Worm (Caenorhabditis elegans) whole organism, L4 larva: ENCODE results near the gene K01G5.10.
A peak's percentile ranks its signal among the peaks of the same experiment; 100 is the strongest.

Experiments
- F10B5.3 ChIP-seq: sonication (generic microtip); optimal IDR thresholded peaks from 2 replicates; lab custom pipeline; 2016; ENCODE audit warnings: mild to moderate bottlenecking, missing genetic modification characterization, missing compliant biosample characterization
- F26F4.8 ChIP-seq: fragments of 200-800 bp; sonication (Bioruptor generic); conservative IDR thresholded peaks from 2 replicates; pipeline ENCODE4 v1.3.6; 2022; ENCODE audit warnings: missing genetic modification characterization, missing compliant biosample characterization
- F37D6.2 ChIP-seq: sonication (generic microtip); optimal IDR thresholded peaks from 2 replicates; lab custom pipeline; 2016; ENCODE audit warnings: mild to moderate bottlenecking, missing genetic modification characterization, missing compliant biosample characterization
- F44E2.7 ChIP-seq: fragments of 200-800 bp; sonication (Bioruptor generic); IDR thresholded peaks from 2 replicates; pipeline ENCODE4 v2.1.2; 2022; ENCODE audit warnings: missing genetic modification characterization, missing compliant biosample characterization
- R02D3.7 ChIP-seq: fragments of 150-350 bp; sonication (generic microtip); optimal IDR thresholded peaks from 3 replicates; lab custom pipeline; 2014; ENCODE audit warnings: missing biosample characterization, missing genetic modification characterization
- T20F7.1 ChIP-seq: fragments of 200-800 bp; sonication (Bioruptor generic); optimal IDR thresholded peaks from 2 replicates; lab custom pipeline; 2018; ENCODE audit warnings: mild to moderate bottlenecking, missing genetic modification characterization, missing compliant biosample characterization
- ZK546.5 ChIP-seq, 2 experiments: sonication (generic microtip); optimal IDR thresholded peaks; 2 replicates each; lab custom pipeline; 2017; ENCODE audit warnings: missing biosample characterization in 2 of 2, missing genetic modification characterization in 2 of 2
- aha-1 ChIP-seq: fragments of 150-350 bp; peaks from one replicate; lab custom pipeline; 2014; ENCODE audit warnings: missing biosample characterization, missing genetic modification characterization
- aly-2 ChIP-seq: sonication (generic microtip); optimal IDR thresholded peaks from 2 replicates; lab custom pipeline; 2018; ENCODE audit warnings: missing biosample characterization, missing genetic modification characterization
- attf-4 ChIP-seq: sonication (generic microtip); optimal IDR thresholded peaks from 3 replicates; lab custom pipeline; 2017; ENCODE audit warnings: missing biosample characterization, missing genetic modification characterization
- ceh-32 ChIP-seq: sonication (generic microtip); optimal IDR thresholded peaks from 2 replicates; lab custom pipeline; 2016; ENCODE audit warnings: mild to moderate bottlenecking, missing genetic modification characterization, missing compliant biosample characterization; ENCODE audit not compliant: poor library complexity
- ceh-62 ChIP-seq: sonication (generic microtip); optimal IDR thresholded peaks from 2 replicates; lab custom pipeline; 2017; ENCODE audit warnings: missing biosample characterization, missing genetic modification characterization
- cey-2 ChIP-seq: sonication (generic microtip); optimal IDR thresholded peaks from 3 replicates; lab custom pipeline; 2017; ENCODE audit warnings: missing genetic modification characterization, mild to moderate bottlenecking, missing compliant biosample characterization, antibody characterized with exemption, borderline replicate concordance; ENCODE audit not compliant: insufficient read depth
- daf-12 ChIP-seq: fragments of 150-350 bp; optimal IDR thresholded peaks from 2 replicates; lab custom pipeline; 2014; ENCODE audit warnings: missing biosample characterization, missing genetic modification reagents, missing genetic modification characterization
- dmd-9 ChIP-seq: fragments of 200-800 bp; sonication (Bioruptor generic); IDR thresholded peaks from 2 replicates; pipeline ENCODE4 v1.3.6; 2022; ENCODE audit warnings: missing genetic modification reagents, missing genetic modification characterization, missing compliant biosample characterization
- egl-27 ChIP-seq: sonication (generic microtip); optimal IDR thresholded peaks from 3 replicates; lab custom pipeline; 2017; ENCODE audit warnings: missing biosample characterization, missing genetic modification reagents, missing genetic modification characterization
- fkh-10 ChIP-seq: fragments of 150-350 bp; optimal IDR thresholded peaks from 2 replicates; lab custom pipeline; 2014; ENCODE audit warnings: missing biosample characterization, missing genetic modification reagents, missing genetic modification characterization
- gei-8 ChIP-seq: fragments of 200-800 bp; sonication (Bioruptor generic); optimal IDR thresholded peaks from 2 replicates; lab custom pipeline; 2018; ENCODE audit warnings: mild to moderate bottlenecking, missing genetic modification characterization, missing compliant biosample characterization
- hlh-11 ChIP-seq: fragments of 200-800 bp; sonication (Bioruptor generic); optimal IDR thresholded peaks from 2 replicates; lab custom pipeline; 2018; ENCODE audit warnings: mild to moderate bottlenecking, missing genetic modification characterization, missing compliant biosample characterization
- hlh-30 ChIP-seq: sonication (generic microtip); optimal IDR thresholded peaks from 2 replicates; lab custom pipeline; 2017; ENCODE audit warnings: antibody characterized with exemption, mild to moderate bottlenecking, missing genetic modification characterization, missing compliant biosample characterization; ENCODE audit not compliant: insufficient read depth
- lim-7 ChIP-seq: fragments of 200-800 bp; sonication (Bioruptor generic); IDR thresholded peaks from 2 replicates; pipeline ENCODE4 v1.3.6; 2022; ENCODE audit warnings: missing genetic modification characterization, missing compliant biosample characterization
- lin-1 ChIP-seq: fragments of 200-800 bp; sonication (Bioruptor generic); IDR thresholded peaks from 2 replicates; pipeline ENCODE4 v1.3.6; 2022; ENCODE audit warnings: missing genetic modification reagents, missing genetic modification characterization, missing compliant biosample characterization
- lin-13 ChIP-seq: fragments of 150-350 bp; optimal IDR thresholded peaks from 2 replicates; lab custom pipeline; 2014; ENCODE audit warnings: missing biosample characterization, missing genetic modification reagents, missing genetic modification characterization
- lin-15B ChIP-seq: fragments of 150-350 bp; sonication (generic microtip); optimal IDR thresholded peaks from 3 replicates; lab custom pipeline; 2014; ENCODE audit warnings: missing biosample characterization, missing genetic modification characterization
- lin-29 ChIP-seq: fragments of 200-800 bp; sonication (Bioruptor generic); IDR thresholded peaks from 2 replicates; pipeline ENCODE4 v1.3.6; 2022; ENCODE audit warnings: missing genetic modification reagents, missing genetic modification characterization, missing compliant biosample characterization
- lin-39 ChIP-seq: fragments of 150-350 bp; optimal IDR thresholded peaks from 2 replicates; lab custom pipeline; 2014; ENCODE audit warnings: missing biosample characterization, missing genetic modification reagents, missing genetic modification characterization
- lsy-2 ChIP-seq, 2 experiments: fragments of 150-350 bp in 1 of 2; sonication (generic microtip) in 1 of 2; optimal IDR thresholded peaks; 2 replicates each; lab custom pipeline; 2014 to 2017; ENCODE audit warnings: missing biosample characterization in 2 of 2, missing genetic modification characterization in 2 of 2
- madf-5 ChIP-seq, 2 experiments: fragments of 200-800 bp; sonication (Bioruptor generic); IDR thresholded peaks; 2 replicates each; pipeline ENCODE4 v1.3.6; 2022; ENCODE audit warnings: missing compliant biosample characterization in 2 of 2, missing genetic modification characterization in 2 of 2
- madf-9 ChIP-seq: fragments of 200-800 bp; sonication (Bioruptor generic); conservative IDR thresholded peaks from 2 replicates; pipeline ENCODE4 v1.3.6; 2022; ENCODE audit warnings: missing genetic modification reagents, missing genetic modification characterization, missing compliant biosample characterization
- mxl-2 ChIP-seq: fragments of 200-800 bp; sonication (Bioruptor generic); conservative IDR thresholded peaks from 2 replicates; pipeline ENCODE4 v1.3.6; 2022; ENCODE audit warnings: missing genetic modification reagents, missing genetic modification characterization, missing compliant biosample characterization
- nhr-11 ChIP-seq: fragments of 150-350 bp; optimal IDR thresholded peaks from 2 replicates; lab custom pipeline; 2014; ENCODE audit warnings: missing biosample characterization, missing genetic modification characterization
- nhr-111 ChIP-seq: fragments of 200-800 bp; sonication (Bioruptor generic); optimal IDR thresholded peaks from 2 replicates; lab custom pipeline; 2018; ENCODE audit warnings: mild to moderate bottlenecking, missing genetic modification characterization, missing compliant biosample characterization
- nhr-237 ChIP-seq: sonication (generic microtip); optimal IDR thresholded peaks from 2 replicates; lab custom pipeline; 2017; ENCODE audit warnings: missing biosample characterization, missing genetic modification characterization
- nhr-25 ChIP-seq: sonication (generic microtip); optimal IDR thresholded peaks from 2 replicates; lab custom pipeline; 2017; ENCODE audit warnings: missing genetic modification characterization, mild to moderate bottlenecking, missing compliant biosample characterization, antibody characterized with exemption, moderate library complexity, borderline replicate concordance; ENCODE audit not compliant: insufficient read depth
- nhr-28 ChIP-seq: fragments of 150-350 bp; optimal IDR thresholded peaks from 2 replicates; lab custom pipeline; 2014; ENCODE audit warnings: missing biosample characterization, missing genetic modification characterization
- nhr-41 ChIP-seq: fragments of 200-800 bp; sonication (Bioruptor generic); IDR thresholded peaks from 2 replicates; pipeline ENCODE4 v1.3.6; 2022; ENCODE audit warnings: missing genetic modification reagents, missing genetic modification characterization, missing compliant biosample characterization
- nhr-42 ChIP-seq: fragments of 200-800 bp; sonication (Bioruptor generic); IDR thresholded peaks from 2 replicates; pipeline ENCODE4 v1.3.6; 2022; ENCODE audit warnings: missing genetic modification characterization, missing compliant biosample characterization
- nhr-48 ChIP-seq: sonication (generic microtip); optimal IDR thresholded peaks from 2 replicates; lab custom pipeline; 2016; ENCODE audit warnings: mild to moderate bottlenecking, missing genetic modification characterization, missing compliant biosample characterization
- php-3 ChIP-seq: fragments of 200-800 bp; sonication (Bioruptor generic); IDR thresholded peaks from 2 replicates; pipeline ENCODE4 v1.3.6; 2022; ENCODE audit warnings: missing genetic modification reagents, missing genetic modification characterization, missing compliant biosample characterization
- pqm-1 ChIP-seq: sonication (generic microtip); optimal IDR thresholded peaks from 2 replicates; lab custom pipeline; 2017; ENCODE audit warnings: missing biosample characterization, missing genetic modification characterization
- rbr-2 ChIP-seq: sonication (generic microtip); optimal IDR thresholded peaks from 2 replicates; lab custom pipeline; 2016; ENCODE audit warnings: missing genotype, missing genetic modification characterization, missing compliant biosample characterization
- snpc-1.2 ChIP-seq: fragments of 200-800 bp; sonication (Bioruptor generic); IDR thresholded peaks from 2 replicates; pipeline ENCODE4 v1.3.6; 2022; ENCODE audit warnings: missing genetic modification reagents, missing genetic modification characterization, missing compliant biosample characterization
- snpc-4 ChIP-seq: fragments of 150-350 bp; optimal IDR thresholded peaks from 2 replicates; lab custom pipeline; 2014; ENCODE audit warnings: missing biosample characterization, missing genetic modification characterization
- spr-1 ChIP-seq: sonication (generic microtip); optimal IDR thresholded peaks from 2 replicates; lab custom pipeline; 2016; ENCODE audit warnings: mild to moderate bottlenecking, missing genetic modification characterization, missing compliant biosample characterization
- unc-130 ChIP-seq: sonication (generic microtip); optimal IDR thresholded peaks from 2 replicates; lab custom pipeline; 2016; ENCODE audit warnings: missing genetic modification reagents, missing genetic modification characterization, missing compliant biosample characterization
- unc-62 ChIP-seq, 3 experiments: fragments of 150-350 bp in 1 of 3; sonication (generic microtip); optimal IDR thresholded peaks in 2 of 3; peaks in 1 of 3; 1 replicate in 1 of 3; 2 replicates in 2 of 3; lab custom pipeline; 2014 to 2017; ENCODE audit warnings: missing biosample characterization in 3 of 3, missing genetic modification characterization in 3 of 3, missing genetic modification reagents in 3 of 3, missing genotype in 1 of 3
- vab-7 ChIP-seq: fragments of 200-800 bp; sonication (Bioruptor generic); IDR thresholded peaks from 2 replicates; pipeline ENCODE4 v1.3.6; 2022; ENCODE audit warnings: missing genetic modification reagents, missing genetic modification characterization, missing compliant biosample characterization
- zfp-2 ChIP-seq: sonication (generic microtip); optimal IDR thresholded peaks from 2 replicates; lab custom pipeline; 2016; ENCODE audit warnings: mild to moderate bottlenecking, missing genetic modification characterization, missing compliant biosample characterization
- zfp-3 ChIP-seq: fragments of 200-800 bp; sonication (Bioruptor generic); conservative IDR thresholded peaks from 2 replicates; pipeline ENCODE4 v1.3.6; 2022; ENCODE audit warnings: missing genetic modification reagents, missing genetic modification characterization, missing compliant biosample characterization
- zip-2 ChIP-seq: fragments of 150-350 bp; optimal IDR thresholded peaks from 2 replicates; lab custom pipeline; 2014; ENCODE audit warnings: missing biosample characterization, missing genetic modification characterization
- ztf-11 ChIP-seq: fragments of 150-350 bp; optimal IDR thresholded peaks from 2 replicates; lab custom pipeline; 2014; ENCODE audit warnings: missing biosample characterization, missing genetic modification characterization
- ztf-7 ChIP-seq: fragments of 150-350 bp; optimal IDR thresholded peaks from 2 replicates; lab custom pipeline; 2014; ENCODE audit warnings: missing biosample characterization, missing genetic modification characterization

K01G5.10 gene

DNA sequence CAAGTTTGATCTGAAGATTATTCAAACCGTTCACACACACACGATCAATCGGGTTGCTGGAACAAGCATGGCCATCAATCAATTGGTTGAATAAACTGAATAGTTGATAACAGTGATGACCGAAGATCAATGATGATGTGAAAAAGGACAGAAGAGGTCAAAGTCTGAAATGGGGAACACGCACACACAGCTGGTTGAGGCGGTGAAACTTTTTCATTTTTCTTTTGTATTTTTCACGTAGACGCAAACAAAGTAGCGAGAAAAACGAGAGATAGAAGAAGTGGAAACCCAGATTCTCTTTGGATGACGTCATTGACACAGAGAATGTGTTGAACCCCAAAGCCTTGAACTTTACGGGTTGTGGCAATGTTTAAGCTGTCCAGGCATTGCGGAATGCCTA is 40.8 kb downstream of the K01G5.10 start (continued):
- no peak for TF ChIP-seq cey-2 (tag; lab: Kevin White, UChicago)
- TF ChIP-seq snpc-1.2, result no peak
- no peak for TF ChIP-seq lin-15B (tag; lab: Kevin White, UChicago)
- peak; percentile 51 for TF ChIP-seq lin-1 (GFP tag; lab: Robert Waterston, UW)
- no peak for TF ChIP-seq nhr-111 (GFP tag; lab: Kevin White, UChicago)
- no peak for TF ChIP-seq zip-2 (tag; lab: Kevin White, UChicago)
- no peak for TF ChIP-seq zfp-3 (GFP tag; lab: Robert Waterston, UW)
- TF ChIP-seq vab-7, result no peak
- no peak for TF ChIP-seq nhr-237 (tag; lab: Kevin White, UChicago)
- TF ChIP-seq madf-9 (GFP tag; lab: Robert Waterston, UW), result no peak
- TF ChIP-seq zfp-2 (tag; lab: Kevin White, UChicago), result no peak
- TF ChIP-seq F44E2.7 (GFP tag; lab: Robert Waterston, UW), result no peak
- peak; percentile 61 for TF ChIP-seq rbr-2 (tag; lab: Kevin White, UChicago)
- 0 out of 2 replicates have a peak, but pooled peaks have one; percentile 48 for TF ChIP-seq dmd-9 (GFP tag; lab: Robert Waterston, UW)
- TF ChIP-seq nhr-28 (tag; lab: Kevin White, UChicago), result peak; percentile 76
- peak in 1 of 2 experiments; percentile 93 for TF ChIP-seq unc-62 (GFP tag; optimal IDR thresholded peaks at IDR 0.05 in 1 of 2; lab: Kevin White, UChicago)
- no peak for TF ChIP-seq unc-62 (tag; optimal IDR thresholded peaks at IDR 0.05; lab: Kevin White, UChicago)
- TF ChIP-seq F26F4.8 (GFP tag; lab: Robert Waterston, UW), result no peak
- no peak for TF ChIP-seq ztf-7 (tag; lab: Kevin White, UChicago)
- peak; percentile 54 for TF ChIP-seq hlh-30
- no peak for TF ChIP-seq daf-12 (tag; lab: Kevin White, UChicago)
- no peak for TF ChIP-seq fkh-10 (GFP tag; lab: Kevin White, UChicago)
- TF ChIP-seq hlh-11 (tag; lab: Kevin White, UChicago), result peak; percentile 95
- TF ChIP-seq egl-27, result no peak
- no peak for TF ChIP-seq nhr-42 (GFP tag; lab: Robert Waterston, UW)
- TF ChIP-seq attf-4 (tag; lab: Kevin White, UChicago), result no peak
- no peak for TF ChIP-seq lin-39
- TF ChIP-seq madf-5 (GFP tag; IDR thresholded peaks at IDR 0.05; lab: Robert Waterston, UW), result no peak
- TF ChIP-seq T20F7.1 (GFP tag; lab: Kevin White, UChicago), result peak; percentile 36
- TF ChIP-seq aha-1 (tag; lab: Kevin White, UChicago), result peak; percentile 99
- TF ChIP-seq nhr-41, result no peak
- TF ChIP-seq nhr-11 (tag; lab: Kevin White, UChicago), result peak; percentile 77
- no peak for TF ChIP-seq ztf-11
- TF ChIP-seq unc-130, result no peak
- TF ChIP-seq gei-8 (GFP tag; lab: Kevin White, UChicago), result no peak
- no peak for TF ChIP-seq R02D3.7 (tag; lab: Kevin White, UChicago)
- peak; percentile 46 for TF ChIP-seq php-3 (GFP tag; lab: Robert Waterston, UW)
- TF ChIP-seq spr-1, result peak; percentile 33
- TF ChIP-seq nhr-25 (tag; lab: Kevin White, UChicago), result peak; percentile 68
- TF ChIP-seq snpc-4, result no peak
- TF ChIP-seq lim-7, result no peak
- TF ChIP-seq aly-2 (tag; lab: Kevin White, UChicago), result no peak
- no peak for TF ChIP-seq ceh-62
- TF ChIP-seq pqm-1 (tag; lab: Kevin White, UChicago), result no peak
- peak; percentile 91 for TF ChIP-seq nhr-48 (tag; lab: Kevin White, UChicago)
- peak; percentile 42 to 67 for TF ChIP-seq lsy-2 (tag; optimal IDR thresholded peaks at IDR 0.05; lab: Kevin White, UChicago)
- TF ChIP-seq F10B5.3, result no peak
- no peak for TF ChIP-seq F37D6.2
- TF ChIP-seq ZK546.5 (tag; optimal IDR thresholded peaks at IDR 0.05; lab: Kevin White, UChicago), result no peak
- TF ChIP-seq ceh-32 (tag; lab: Kevin White, UChicago), result no peak
- TF ChIP-seq lin-29 (GFP tag; lab: Robert Waterston, UW), result no peak
- no peak for TF ChIP-seq mxl-2 (GFP tag; lab: Robert Waterston, UW)
- TF ChIP-seq lin-13 (GFP tag; lab: Kevin White, UChicago), result no peak
